Worm (Caenorhabditis elegans): Measurements from ENCODE around the gene arp-11.

ce11 chrIV:7931873-7932272 is 29.8 kb upstream of the arp-11 start:
- TF ChIP-seq ztf-11 (tag; optimal IDR thresholded peaks at IDR 0.05) (no peak), snpc-4 (tag; optimal IDR thresholded peaks at IDR 0.05) (no peak), bed-3 (GFP tag; optimal IDR thresholded peaks at IDR 0.05) (no peak), unc-62 (GFP tag; optimal IDR thresholded peaks at IDR 0.05) (no peak), lin-13 (tag; optimal IDR thresholded peaks at IDR 0.05) (no peak)

Measured in whole organism, mixed stage, embryonic.